Fruit fly (Drosophila melanogaster): ENCODE results near the gene CG14204.

CG14204 gene

dm6 chrX:19622924-19623323 is 39.5 kb downstream of the CG14204 start, which contains the start of the genes Naa20A and MKP-4 (continued):
- TF ChIP-seq CG15479 (GFP tag; optimal IDR thresholded peaks at IDR 0.05) (no peak), HHEX (GFP tag; optimal IDR thresholded peaks at IDR 0.05) (no peak), crp (GFP tag; optimal IDR thresholded peaks at IDR 0.05) (peak in 1 of 2 experiments; percentile 69), gem (tag; optimal IDR thresholded peaks at IDR 0.05) (no peak), Nf-YA (GFP tag; IDR thresholded peaks at IDR 0.05) (no peak), bsh (GFP tag; optimal IDR thresholded peaks at IDR 0.05) (no peak), CG3847 (GFP tag; IDR thresholded peaks at IDR 0.05) (no peak), CG34376 (GFP tag; optimal IDR thresholded peaks at IDR 0.05) (peak; percentile 14), CG14050 (GFP tag; IDR thresholded peaks at IDR 0.05) (no peak), CG18476 (GFP tag; optimal IDR thresholded peaks at IDR 0.05) (no peak), tap (tag; optimal IDR thresholded peaks at IDR 0.05) (no peak), Dref (GFP tag; IDR thresholded peaks at IDR 0.05) (peak; percentile 87), Nf-YB (GFP tag; optimal IDR thresholded peaks at IDR 0.05) (no peak), Ptx1 (GFP tag; IDR thresholded peaks at IDR 0.05) (no peak), ken (GFP tag; IDR thresholded peaks at IDR 0.05) (no peak), Dbx (GFP tag; IDR thresholded peaks at IDR 0.05) (no peak), Doc3 (GFP tag; IDR thresholded peaks at IDR 0.05; ENCODE audit: partially characterized antibody) (peak; percentile 58; the same call in 1 of the 3 replicates), her (GFP tag; optimal IDR thresholded peaks at IDR 0.05) (peak; percentile 38), Nf-YC (tag; optimal IDR thresholded peaks at IDR 0.05) (no peak), Jarid2 (GFP tag; optimal IDR thresholded peaks at IDR 0.05) (no peak), bbx (GFP tag; IDR thresholded peaks at IDR 0.05; ENCODE audit: partially characterized antibody) (peak; percentile 76), CG2116 (GFP tag; optimal IDR thresholded peaks at IDR 0.05) (peak; percentile 69), Six4 (GFP tag; optimal IDR thresholded peaks at IDR 0.05) (no peak), trem (tag; optimal IDR thresholded peaks at IDR 0.05) (peak; percentile 26), knrl (GFP tag; IDR thresholded peaks at IDR 0.05; ENCODE audit: partially characterized antibody) (peak; percentile 68), HmgZ (tag; optimal IDR thresholded peaks at IDR 0.05) (peak; percentile 34), Sry-δ (GFP tag; optimal IDR thresholded peaks at IDR 0.05) (peak; percentile 91), pzg (GFP tag; optimal IDR thresholded peaks at IDR 0.05) (peak; percentile 77), CG4820 (GFP tag; optimal IDR thresholded peaks at IDR 0.05) (no peak), D (optimal IDR thresholded peaks at IDR 0.05) (no peak), D (GFP tag; optimal IDR thresholded peaks at IDR 0.05) (no peak), fd64A (GFP tag; optimal IDR thresholded peaks at IDR 0.05) (no peak), Ets97D (GFP tag; optimal IDR thresholded peaks at IDR 0.05) (peak; percentile 49), CG30403 (GFP tag; optimal IDR thresholded peaks at IDR 0.05) (no peak), CG1603 (tag; optimal IDR thresholded peaks at IDR 0.05) (no peak), CG15696 (tag; optimal IDR thresholded peaks at IDR 0.05) (no peak), tx (GFP tag; optimal IDR thresholded peaks at IDR 0.05) (no peak), wek (GFP tag; optimal IDR thresholded peaks at IDR 0.05) (no peak), ase (GFP tag; IDR thresholded peaks at IDR 0.05) (no peak), ftz-f1 (GFP tag; optimal IDR thresholded peaks at IDR 0.05) (peak; percentile 68), CG17361 (GFP tag; IDR thresholded peaks at IDR 0.05) (no peak), tin (GFP tag; optimal IDR thresholded peaks at IDR 0.05) (no peak), CG2199 (GFP tag; IDR thresholded peaks at IDR 0.05) (no peak), CG14860 (GFP tag; IDR thresholded peaks at IDR 0.05; ENCODE audit: partially characterized antibody) (peak; percentile 59; the same call in 2 of the 3 replicates), CG16815 (GFP tag; optimal IDR thresholded peaks at IDR 0.05) (no peak), Dp (GFP tag; optimal IDR thresholded peaks at IDR 0.05) (peak; percentile 49), CG14441 (GFP tag; IDR thresholded peaks at IDR 0.05) (no peak), CG7372 (GFP tag; IDR thresholded peaks at IDR 0.05) (no peak), pfk (GFP tag; optimal IDR thresholded peaks at IDR 0.05) (peak; percentile 23), CG6175 (GFP tag; IDR thresholded peaks at IDR 0.05) (no peak), CG6254 (GFP tag; optimal IDR thresholded peaks at IDR 0.05) (no peak)
